Worm (Caenorhabditis elegans): Measurements from ENCODE around the gene ZC443.7.

DNA sequence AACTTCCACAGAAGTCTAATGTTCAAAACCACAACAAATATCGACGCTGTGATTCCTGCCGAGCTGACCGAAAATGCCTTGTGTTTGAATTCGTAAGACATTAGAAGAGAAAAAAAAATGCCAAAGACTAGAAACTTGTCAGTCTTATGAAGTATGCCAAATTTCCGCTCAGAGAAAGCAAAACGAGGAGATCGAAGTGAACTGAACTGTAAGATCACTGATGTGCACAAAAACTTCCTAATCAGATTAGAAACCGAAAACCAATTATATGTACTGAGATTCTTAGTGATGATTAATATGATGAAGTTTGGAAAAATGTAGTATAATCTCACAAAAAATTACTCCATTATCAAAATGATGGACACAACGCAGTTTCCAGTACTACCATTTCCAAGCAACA lies 17.8 kb upstream of the ZC443.7 start, which contains the start of gene srbc-44:
- TF ChIP-seq ceh-82 (tag; optimal IDR thresholded peaks at IDR 0.05), result no peak
- no peak for TF ChIP-seq fkh-2 (tag; optimal IDR thresholded peaks at IDR 0.05)
- TF ChIP-seq fkh-10 (GFP tag; optimal IDR thresholded peaks at IDR 0.05), result no peak
- TF ChIP-seq sea-2 (GFP tag; optimal IDR thresholded peaks at IDR 0.05), result no peak
- no peak for TF ChIP-seq elt-1 (tag; optimal IDR thresholded peaks at IDR 0.05)
- no peak for TF ChIP-seq elt-3 (tag; optimal IDR thresholded peaks at IDR 0.05)
